Worm (Caenorhabditis elegans) whole organism, mixed stage, embryonic: ENCODE results near the gene alh-2.

Experiments
- M03D4.4 ChIP-seq: sonication (generic microtip); optimal IDR thresholded peaks from 2 replicates; lab custom pipeline; 2017; ENCODE audit warnings: mild to moderate bottlenecking, missing genetic modification characterization, missing compliant biosample characterization
- bed-3 ChIP-seq: fragments of 200-800 bp; sonication (Bioruptor generic); optimal IDR thresholded peaks from 3 replicates; lab custom pipeline; 2018; ENCODE audit warnings: mild to moderate bottlenecking, missing genetic modification characterization, moderate library complexity, missing compliant biosample characterization
- blmp-1 ChIP-seq: fragments of 150-350 bp; optimal IDR thresholded peaks from 2 replicates; lab custom pipeline; 2014; ENCODE audit warnings: missing biosample characterization, missing genetic modification characterization
- ceh-39 ChIP-seq: fragments of 150-350 bp; optimal IDR thresholded peaks from 2 replicates; lab custom pipeline; 2014; ENCODE audit warnings: missing biosample characterization, missing genetic modification characterization
- ceh-43 ChIP-seq: fragments of 200-800 bp; sonication (Bioruptor generic); optimal IDR thresholded peaks from 2 replicates; lab custom pipeline; 2018; ENCODE audit warnings: mild to moderate bottlenecking, missing genetic modification characterization, moderate library complexity, missing compliant biosample characterization
- ces-1 ChIP-seq: fragments of 150-350 bp; optimal IDR thresholded peaks from 2 replicates; lab custom pipeline; 2014; ENCODE audit warnings: missing biosample characterization, missing genetic modification reagents, missing genetic modification characterization
- cnd-1 ChIP-seq: fragments of 200-800 bp; sonication (Bioruptor generic); optimal IDR thresholded peaks from 2 replicates; lab custom pipeline; 2018; ENCODE audit warnings: mild to moderate bottlenecking, missing genetic modification characterization, missing compliant biosample characterization
- drap-1 ChIP-seq: fragments of 200-800 bp; sonication (Bioruptor generic); optimal IDR thresholded peaks from 3 replicates; lab custom pipeline; 2018; ENCODE audit warnings: mild to moderate bottlenecking, missing genetic modification characterization, missing compliant biosample characterization
- elt-1 ChIP-seq: sonication (generic microtip); optimal IDR thresholded peaks from 2 replicates; lab custom pipeline; 2017; ENCODE audit warnings: missing genetic modification characterization, mild to moderate bottlenecking, missing compliant biosample characterization, antibody characterized with exemption, moderate library complexity, borderline replicate concordance; ENCODE audit not compliant: insufficient read depth
- elt-3 ChIP-seq: fragments of 150-350 bp; optimal IDR thresholded peaks from 2 replicates; lab custom pipeline; 2014; ENCODE audit warnings: missing biosample characterization, missing genetic modification characterization
- ham-2 ChIP-seq: fragments of 200-800 bp; sonication (Bioruptor generic); optimal IDR thresholded peaks from 2 replicates; lab custom pipeline; 2018; ENCODE audit warnings: mild to moderate bottlenecking, missing genetic modification characterization, missing compliant biosample characterization
- hlh-1 ChIP-seq: fragments of 150-350 bp; optimal IDR thresholded peaks from 2 replicates; lab custom pipeline; 2014; ENCODE audit warnings: missing biosample characterization, missing genetic modification reagents, missing genetic modification characterization
- lin-13 ChIP-seq: fragments of 150-350 bp; optimal IDR thresholded peaks from 2 replicates; lab custom pipeline; 2014; ENCODE audit warnings: missing biosample characterization, missing genetic modification characterization
- lin-32 ChIP-seq: fragments of 200-800 bp; sonication (Bioruptor generic); optimal IDR thresholded peaks from 2 replicates; lab custom pipeline; 2018; ENCODE audit warnings: mild to moderate bottlenecking, missing genetic modification characterization, missing compliant biosample characterization
- lsy-2 ChIP-seq: fragments of 150-350 bp; optimal IDR thresholded peaks from 2 replicates; lab custom pipeline; 2014; ENCODE audit warnings: missing biosample characterization, missing genetic modification characterization
- mab-5 ChIP-seq: fragments of 150-350 bp; optimal IDR thresholded peaks from 2 replicates; lab custom pipeline; 2014; ENCODE audit warnings: missing biosample characterization, missing genetic modification characterization
- mep-1 ChIP-seq: fragments of 150-350 bp; optimal IDR thresholded peaks from 2 replicates; lab custom pipeline; 2017; ENCODE audit warnings: missing biosample characterization, missing genetic modification reagents, missing genetic modification characterization, inconsistent platforms
- mls-2 ChIP-seq: sonication (generic microtip); optimal IDR thresholded peaks from 2 replicates; lab custom pipeline; 2016; ENCODE audit warnings: mild to moderate bottlenecking, missing genetic modification characterization, moderate library complexity, missing compliant biosample characterization
- nhr-12 ChIP-seq: fragments of 150-350 bp; optimal IDR thresholded peaks from 2 replicates; lab custom pipeline; 2014; ENCODE audit warnings: missing biosample characterization, missing genetic modification characterization
- nhr-2 ChIP-seq: fragments of 150-350 bp; optimal IDR thresholded peaks from 2 replicates; lab custom pipeline; 2014; ENCODE audit warnings: missing biosample characterization, missing genetic modification characterization
- nhr-28 ChIP-seq: fragments of 150-350 bp; optimal IDR thresholded peaks from 2 replicates; lab custom pipeline; 2014; ENCODE audit warnings: missing biosample characterization, missing genetic modification characterization
- nhr-76 ChIP-seq: sonication (generic microtip); optimal IDR thresholded peaks from 2 replicates; lab custom pipeline; 2017; ENCODE audit warnings: missing biosample characterization, missing genetic modification characterization
- pha-4 ChIP-seq: fragments of 150-350 bp; optimal IDR thresholded peaks from 2 replicates; lab custom pipeline; 2018; ENCODE audit warnings: missing biosample characterization, missing genetic modification reagents, missing genetic modification characterization
- sem-2 ChIP-seq: fragments of 200-800 bp; sonication (Bioruptor generic); optimal IDR thresholded peaks from 2 replicates; lab custom pipeline; 2018; ENCODE audit warnings: mild to moderate bottlenecking, missing genetic modification characterization, missing compliant biosample characterization
- sptf-1 ChIP-seq: sonication (generic microtip); optimal IDR thresholded peaks from 2 replicates; lab custom pipeline; 2017; ENCODE audit warnings: mild to moderate bottlenecking, missing genetic modification characterization, moderate library complexity, missing compliant biosample characterization
- tbx-8 ChIP-seq: fragments of 200-800 bp; sonication (Bioruptor generic); optimal IDR thresholded peaks from 2 replicates; lab custom pipeline; 2018; ENCODE audit warnings: mild to moderate bottlenecking, missing genetic modification characterization, moderate library complexity, missing compliant biosample characterization
- unc-120 ChIP-seq: sonication (generic microtip); optimal IDR thresholded peaks from 2 replicates; lab custom pipeline; 2017; ENCODE audit warnings: missing genetic modification characterization, missing compliant biosample characterization; ENCODE audit not compliant: poor library complexity, severe bottlenecking
- unc-39 ChIP-seq: fragments of 150-350 bp; optimal IDR thresholded peaks from 2 replicates; lab custom pipeline; 2014; ENCODE audit warnings: missing biosample characterization, missing genetic modification characterization
- unc-62 ChIP-seq: fragments of 150-350 bp; optimal IDR thresholded peaks from 2 replicates; lab custom pipeline; 2014; ENCODE audit warnings: missing biosample characterization, missing genetic modification reagents, missing genetic modification characterization
- zip-8 ChIP-seq: fragments of 150-350 bp; optimal IDR thresholded peaks from 2 replicates; lab custom pipeline; 2014; ENCODE audit warnings: missing biosample characterization, missing genetic modification characterization
- ztf-11 ChIP-seq: fragments of 150-350 bp; optimal IDR thresholded peaks from 2 replicates; lab custom pipeline; 2014; ENCODE audit warnings: missing biosample characterization, missing genetic modification characterization

Gene alh-2

ce11 chrV:1666904-1667303, 22.9 kb downstream of the alh-2 start, which contains the start of gene K04F1.8:
TSS of gene K04F1.8 (plus strand) at chrV:1667204.
- TF ChIP-seq ces-1 (GFP tag; lab: Kevin White, UChicago), result no peak
- no peak for TF ChIP-seq mep-1 (tag; lab: Kevin White, UChicago)
- TF ChIP-seq, all 35 proteins: peak for 0

DNA sequence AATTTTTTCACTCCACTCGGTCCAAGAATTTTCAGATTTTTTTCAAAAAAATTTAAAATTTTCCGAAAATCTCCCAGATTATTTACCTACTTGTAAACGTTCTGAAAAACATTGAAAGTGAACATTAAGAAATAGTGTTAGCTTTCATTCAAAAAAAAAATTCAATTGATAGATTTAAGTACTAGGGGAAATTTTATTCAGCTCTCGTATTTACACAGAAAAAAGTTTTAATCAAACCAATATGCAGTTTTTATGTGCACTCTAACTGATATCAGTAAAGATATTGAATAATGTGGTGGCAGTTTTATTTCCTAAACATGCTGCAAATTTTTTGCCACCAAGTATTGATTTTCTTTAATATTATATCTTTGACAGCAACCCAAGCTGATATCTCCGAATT, 24.2 kb downstream of the alh-2 start, which contains the start of gene irld-42:
irld-42 (plus strand) TSS at position 301 of the 400 bp plus-strand sequence.
- TF ChIP-seq pha-4 (tag; lab: Kevin White, UChicago) (no peak), lsy-2 (tag; lab: Kevin White, UChicago) (no peak), zip-8 (tag; lab: Kevin White, UChicago) (no peak), bed-3 (GFP tag; lab: Kevin White, UChicago) (no peak), nhr-28 (tag; lab: Kevin White, UChicago) (no peak), ceh-43 (GFP tag; lab: Kevin White, UChicago) (no peak), blmp-1 (no peak)

DNA sequence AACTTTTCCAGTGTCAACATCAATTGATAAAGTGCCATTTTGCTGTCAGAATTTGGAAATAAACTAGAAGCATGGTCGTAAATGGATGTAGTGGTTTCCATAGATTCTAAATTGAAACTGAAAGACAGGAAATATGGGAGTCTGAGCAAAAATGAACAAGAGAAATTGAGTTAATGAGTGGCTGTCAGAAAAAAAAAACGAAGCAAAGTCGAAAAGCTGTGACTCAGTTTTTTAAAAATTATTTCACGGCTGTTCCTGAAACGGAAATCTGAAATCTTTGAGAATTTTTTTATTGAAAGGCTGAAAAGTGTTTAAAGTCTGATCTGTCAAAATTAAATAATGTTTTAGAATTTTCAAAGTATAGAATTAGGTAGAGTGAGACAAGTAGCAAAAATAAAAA, 34.3 kb downstream of the alh-2 start, which contains the start of gene srw-98:
srw-98 (minus strand) TSS at position 101 of the 400 bp plus-strand sequence.
- TF ChIP-seq lsy-2 (tag; lab: Kevin White, UChicago) (no peak), tbx-8 (no peak), pha-4 (tag; lab: Kevin White, UChicago) (no peak)

DNA sequence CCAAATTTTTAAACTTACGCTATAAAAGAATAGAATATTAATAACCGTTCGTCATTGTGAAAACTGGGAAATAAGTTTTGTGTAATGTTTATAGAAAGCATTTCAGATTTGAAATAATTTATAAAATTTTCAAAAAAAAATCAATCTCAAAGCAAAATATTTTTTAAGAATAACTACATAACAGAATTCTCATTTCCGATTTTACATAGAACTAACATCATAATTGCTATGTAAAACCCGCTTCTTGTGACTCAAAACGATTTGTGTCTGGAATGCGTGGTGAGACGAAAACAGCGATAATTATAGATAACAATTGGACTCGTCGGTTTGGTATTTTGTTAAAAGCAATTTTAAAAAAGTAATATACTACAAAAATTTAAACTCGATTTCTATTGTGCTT, 36.8 kb downstream of the alh-2 start, which contains the start of gene srw-91:
srw-91 (minus strand) TSS at position 101 of the 400 bp plus-strand sequence.
- TF ChIP-seq ztf-11 (tag; lab: Kevin White, UChicago), result no peak
- no peak for TF ChIP-seq ceh-39 (tag; lab: Kevin White, UChicago)
- TF ChIP-seq unc-120 (tag; lab: Kevin White, UChicago), result no peak
- TF ChIP-seq mls-2, result no peak
- TF ChIP-seq drap-1 (GFP tag; lab: Kevin White, UChicago), result no peak
- no peak for TF ChIP-seq cnd-1 (tag; lab: Kevin White, UChicago)
- TF ChIP-seq lin-13 (tag; lab: Kevin White, UChicago), result no peak
- TF ChIP-seq ces-1 (GFP tag; lab: Kevin White, UChicago), result no peak
- TF ChIP-seq pha-4 (tag; lab: Kevin White, UChicago), result no peak
- no peak for TF ChIP-seq M03D4.4 (tag; lab: Kevin White, UChicago)
- TF ChIP-seq elt-3 (tag; lab: Kevin White, UChicago), result no peak
- TF ChIP-seq mab-5, result no peak
- no peak for TF ChIP-seq sptf-1
- no peak for TF ChIP-seq tbx-8
- no peak for TF ChIP-seq mep-1 (tag; lab: Kevin White, UChicago)
- TF ChIP-seq unc-39, result no peak

ce11 chrV:1682279-1682678, 38.3 kb downstream of the alh-2 start, which contains the start of gene srh-3:
TSS of gene srh-3 (plus strand) at chrV:1682579.
- no peak for TF ChIP-seq elt-3 (tag; lab: Kevin White, UChicago)
- TF ChIP-seq cnd-1 (tag; lab: Kevin White, UChicago), result no peak
- no peak for TF ChIP-seq nhr-12 (tag; lab: Kevin White, UChicago)
- TF ChIP-seq nhr-2 (tag; lab: Kevin White, UChicago), result no peak
- no peak for TF ChIP-seq lin-13 (tag; lab: Kevin White, UChicago)
- TF ChIP-seq pha-4 (tag; lab: Kevin White, UChicago), result no peak
- TF ChIP-seq unc-120 (tag; lab: Kevin White, UChicago), result no peak
- TF ChIP-seq zip-8 (tag; lab: Kevin White, UChicago), result no peak
- no peak for TF ChIP-seq lin-32
- no peak for TF ChIP-seq hlh-1
- no peak for TF ChIP-seq unc-62
- TF ChIP-seq elt-1 (tag; lab: Kevin White, UChicago), result no peak
- no peak for TF ChIP-seq nhr-76
- no peak for TF ChIP-seq blmp-1
- no peak for TF ChIP-seq sptf-1
- TF ChIP-seq bed-3 (GFP tag; lab: Kevin White, UChicago), result no peak
- TF ChIP-seq sem-2, result no peak
- no peak for TF ChIP-seq ham-2 (GFP tag; lab: Kevin White, UChicago)
- no peak for TF ChIP-seq drap-1 (GFP tag; lab: Kevin White, UChicago)
